Fruit fly (Drosophila melanogaster): Measurements from ENCODE around the gene Jarid2.

Gene Jarid2

dm6 chr3L:9435831-9436230 is 41.0 kb upstream of the Jarid2 start:
- TF ChIP-seq tai (GFP tag; optimal IDR thresholded peaks at IDR 0.05) (no peak), h (GFP tag; optimal IDR thresholded peaks at IDR 0.05) (peak; percentile 4), Sp1 (GFP tag; optimal IDR thresholded peaks at IDR 0.05) (no peak), Hr78 (GFP tag; optimal IDR thresholded peaks at IDR 0.05) (no peak), jim (GFP tag; optimal IDR thresholded peaks at IDR 0.05) (no peak), Rel (GFP tag; optimal IDR thresholded peaks at IDR 0.05) (no peak), Rel (tag; optimal IDR thresholded peaks at IDR 0.05) (peak; percentile 73)

- TF ChIP-seq Mio (GFP tag; optimal IDR thresholded peaks at IDR 0.05) (no peak), sv (GFP tag; optimal IDR thresholded peaks at IDR 0.05) (no peak), Dfd (GFP tag; optimal IDR thresholded peaks at IDR 0.05) (peak; percentile 78), OdsH (GFP tag; optimal IDR thresholded peaks at IDR 0.05) (no peak)
These were observed 38.0 kb upstream of the Jarid2 start for dm6 chr3L:9438858-9439257.

DNA sequence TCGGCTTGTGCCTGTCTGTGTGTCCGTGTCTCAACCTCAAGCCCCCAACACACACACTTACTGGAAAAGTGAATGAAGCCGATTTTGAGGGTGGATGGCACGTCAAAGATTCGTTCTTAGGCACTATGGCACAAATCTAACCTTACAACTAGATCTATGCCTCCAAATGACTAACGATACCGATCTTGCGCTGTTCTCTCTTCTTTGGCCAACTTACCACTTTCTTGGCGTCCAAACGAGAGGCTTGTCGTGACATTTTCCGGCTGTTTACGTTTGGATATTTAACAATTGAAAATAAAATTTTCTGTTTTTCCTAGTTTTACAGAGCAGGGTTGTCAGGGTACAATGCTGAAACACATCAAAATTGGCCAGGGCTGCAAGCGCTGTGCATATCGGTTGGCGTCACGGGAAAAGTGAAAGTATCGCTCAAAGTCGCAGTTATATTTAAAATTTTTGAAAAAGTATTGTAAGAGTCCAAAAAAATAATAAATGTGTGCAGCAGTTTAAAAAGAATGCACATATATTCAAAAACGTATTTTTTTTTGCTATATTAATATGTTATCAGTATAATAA is 34.8 kb upstream of the Jarid2 start, which contains the start of the genes Bet3 and Nf-YA:
Bet3 (minus strand) TSS at position 361 of the 573 bp plus-strand sequence.
Nf-YA (minus strand) TSS at position 361 of the 573 bp plus-strand sequence.
- TF ChIP-seq foxo (GFP tag; optimal IDR thresholded peaks at IDR 0.05) (peak in 1 of 2 experiments; percentile 56), tai (GFP tag; optimal IDR thresholded peaks at IDR 0.05) (no peak), woc (GFP tag; optimal IDR thresholded peaks at IDR 0.05) (peak; percentile 41), pan (optimal IDR thresholded peaks at IDR 0.05) (no peak), Hr83 (GFP tag; optimal IDR thresholded peaks at IDR 0.05; ENCODE audit: poor library complexity, severe bottlenecking) (peak; percentile 80), br (GFP tag; optimal IDR thresholded peaks at IDR 0.05) (no peak), CrebA (GFP tag; optimal IDR thresholded peaks at IDR 0.05; ENCODE audit: borderline replicate concordance) (no peak), Sp1 (GFP tag; optimal IDR thresholded peaks at IDR 0.05) (peak; percentile 36), jim (GFP tag; optimal IDR thresholded peaks at IDR 0.05) (no peak), N (GFP tag; optimal IDR thresholded peaks at IDR 0.05) (no peak), CG9705 (GFP tag; optimal IDR thresholded peaks at IDR 0.05) (no peak), dsf (GFP tag; optimal IDR thresholded peaks at IDR 0.05; ENCODE audit: borderline replicate concordance) (peak; percentile 3), sage (GFP tag; optimal IDR thresholded peaks at IDR 0.05) (no peak), Dif (GFP tag; optimal IDR thresholded peaks at IDR 0.05; ENCODE audit: partially characterized antibody) (no peak), Dfd (GFP tag; optimal IDR thresholded peaks at IDR 0.05) (no peak), ey (GFP tag; optimal IDR thresholded peaks at IDR 0.05) (no peak), psq (GFP tag; optimal IDR thresholded peaks at IDR 0.05) (no peak), Rel (GFP tag; optimal IDR thresholded peaks at IDR 0.05) (no peak), Rel (tag; optimal IDR thresholded peaks at IDR 0.05) (peak; percentile 52), CG32264 (GFP tag; optimal IDR thresholded peaks at IDR 0.05) (no peak), Mio (GFP tag; optimal IDR thresholded peaks at IDR 0.05) (no peak), Jra (GFP tag; optimal IDR thresholded peaks at IDR 0.05) (peak; percentile 64), usp (GFP tag; optimal IDR thresholded peaks at IDR 0.05) (no peak), Hr78 (GFP tag; optimal IDR thresholded peaks at IDR 0.05) (no peak), Myc (optimal IDR thresholded peaks at IDR 0.05) (no peak), dmrt93B (GFP tag; optimal IDR thresholded peaks at IDR 0.05) (no peak), rgr (GFP tag; optimal IDR thresholded peaks at IDR 0.05) (peak; percentile 58), lola (GFP tag; optimal IDR thresholded peaks at IDR 0.05) (no peak), h (GFP tag; optimal IDR thresholded peaks at IDR 0.05) (peak; percentile 9), Hnf4 (GFP tag; optimal IDR thresholded peaks at IDR 0.05) (peak; percentile 34), OdsH (GFP tag; optimal IDR thresholded peaks at IDR 0.05) (no peak), fru (GFP tag; optimal IDR thresholded peaks at IDR 0.05) (no peak), GATAd (GFP tag; optimal IDR thresholded peaks at IDR 0.05) (no peak), Vsx2 (GFP tag; optimal IDR thresholded peaks at IDR 0.05; ENCODE audit: partially characterized antibody) (no peak), dl (GFP tag; optimal IDR thresholded peaks at IDR 0.05; ENCODE audit: insufficient read depth in 1 of 2, partially characterized antibody in 2 of 2) (no peak), brk (GFP tag; optimal IDR thresholded peaks at IDR 0.05) (no peak), sv (GFP tag; optimal IDR thresholded peaks at IDR 0.05) (no peak), HLH106 (tag; optimal IDR thresholded peaks at IDR 0.05) (peak; percentile 39), Abd-B (GFP tag; optimal IDR thresholded peaks at IDR 0.05) (no peak)
